Fruit fly (Drosophila melanogaster) whole organism, embryonic: ENCODE data around the gene alphaSnap.
A peak's percentile ranks its signal among the peaks of the same experiment; 100 is the strongest.

Source experiments
- CG1024 ChIP-seq: fragments of 200-800 bp; sonication (Bioruptor generic); IDR thresholded peaks from 2 replicates; pipeline ENCODE4 v1.3.6; 2022; ENCODE audit warnings: missing biosample characterization, missing genetic modification characterization
- CG13624 ChIP-seq: fragments of 200-800 bp; sonication (Bioruptor generic); optimal IDR thresholded peaks from 2 replicates; lab custom pipeline; 2016; ENCODE audit warnings: missing biosample characterization, missing genetic modification characterization
- CG13894 ChIP-seq: fragments of 200-800 bp; sonication (Bioruptor generic); optimal IDR thresholded peaks from 3 replicates; lab custom pipeline; 2018; ENCODE audit warnings: missing biosample characterization, mild to moderate bottlenecking, missing genetic modification characterization, moderate library complexity
- CG16863 ChIP-seq: fragments of 200-800 bp; sonication (Bioruptor generic); optimal IDR thresholded peaks from 3 replicates; lab custom pipeline; 2016; ENCODE audit warnings: missing biosample characterization, missing genetic modification characterization
- CG18476 ChIP-seq: fragments of 200-800 bp; sonication (Bioruptor generic); optimal IDR thresholded peaks from 2 replicates; lab custom pipeline; 2016; ENCODE audit warnings: missing biosample characterization, mild to moderate bottlenecking, missing genetic modification characterization
- CG30431 ChIP-seq: fragments of 200-800 bp; sonication (Bioruptor generic); optimal IDR thresholded peaks from 2 replicates; lab custom pipeline; 2017; ENCODE audit warnings: missing biosample characterization, missing genetic modification characterization
- CG31441 ChIP-seq: fragments of 200-800 bp; sonication (Bioruptor generic); IDR thresholded peaks from 2 replicates; pipeline ENCODE4 v1.3.6; 2022; ENCODE audit warnings: missing biosample characterization, missing genetic modification characterization
- CG33213 ChIP-seq: fragments of 200-800 bp; sonication (Bioruptor generic); optimal IDR thresholded peaks from 3 replicates; lab custom pipeline; 2016; ENCODE audit warnings: missing biosample characterization, missing genetic modification characterization
- CG34224 ChIP-seq: fragments of 200-800 bp; sonication (Bioruptor generic); IDR thresholded peaks from 3 replicates; pipeline ENCODE4 v1.3.6; 2022; ENCODE audit warnings: missing biosample characterization, missing genetic modification characterization; ENCODE audit not compliant: partially characterized antibody
- CG4707 ChIP-seq: fragments of 200-800 bp; sonication (Bioruptor generic); optimal IDR thresholded peaks from 2 replicates; lab custom pipeline; 2018; ENCODE audit warnings: missing biosample characterization, mild to moderate bottlenecking, missing genetic modification characterization, moderate library complexity
- CG6689 ChIP-seq: fragments of 200-800 bp; sonication (Bioruptor generic); IDR thresholded peaks from 2 replicates; pipeline ENCODE4 v1.3.6; 2022; ENCODE audit warnings: missing biosample characterization, missing genetic modification characterization
- CG7271 ChIP-seq: fragments of 200-800 bp; sonication (Bioruptor generic); optimal IDR thresholded peaks from 2 replicates; lab custom pipeline; 2018; ENCODE audit warnings: missing biosample characterization, mild to moderate bottlenecking, missing genetic modification characterization, moderate library complexity
- CG7963 ChIP-seq: fragments of 200-800 bp; sonication (Bioruptor generic); IDR thresholded peaks from 3 replicates; pipeline ENCODE4 v1.3.6; 2022; ENCODE audit warnings: missing biosample characterization, missing genetic modification characterization; ENCODE audit not compliant: partially characterized antibody
- CG8089 ChIP-seq: fragments of 200-800 bp; sonication (Bioruptor generic); optimal IDR thresholded peaks from 3 replicates; lab custom pipeline; 2016; ENCODE audit warnings: missing biosample characterization, missing genetic modification characterization
- CG8924 ChIP-seq: fragments of 200-800 bp; optimal IDR thresholded peaks from 3 replicates; lab custom pipeline; 2019; ENCODE audit warnings: missing biosample characterization, mild to moderate bottlenecking, missing genetic modification characterization, moderate library complexity
- CG9215 ChIP-seq: fragments of 200-800 bp; sonication (Bioruptor generic); IDR thresholded peaks from 2 replicates; pipeline ENCODE4 v1.3.6; 2022; ENCODE audit warnings: missing biosample characterization, missing genetic modification characterization
- D19B ChIP-seq: fragments of 200-800 bp; sonication (Bioruptor generic); optimal IDR thresholded peaks from 2 replicates; lab custom pipeline; 2017; ENCODE audit warnings: missing biosample characterization, mild to moderate bottlenecking, missing genetic modification characterization
- Dfd ChIP-seq, 2 experiments: fragments of >200 bp; optimal IDR thresholded peaks; 2 replicates each; lab custom pipeline; 2017; ENCODE audit warnings: missing biosample characterization in 2 of 2, missing genetic modification characterization in 2 of 2
- Doc3 ChIP-seq: fragments of 200-800 bp; sonication (Bioruptor generic); IDR thresholded peaks from 3 replicates; pipeline ENCODE4 v1.3.6; 2022; ENCODE audit warnings: missing biosample characterization, missing genetic modification characterization; ENCODE audit not compliant: partially characterized antibody
- Dp ChIP-seq: fragments of 200-800 bp; sonication (Bioruptor generic); optimal IDR thresholded peaks from 2 replicates; lab custom pipeline; 2018; ENCODE audit warnings: missing biosample characterization, mild to moderate bottlenecking, missing genetic modification characterization, moderate library complexity
- Drgx ChIP-seq: fragments of 200-800 bp; sonication (Bioruptor generic); IDR thresholded peaks from 2 replicates; pipeline ENCODE4 v1.3.6; 2022; ENCODE audit warnings: missing biosample characterization, missing genetic modification characterization
- E2f1 ChIP-seq: fragments of 200-800 bp; sonication (Bioruptor generic); IDR thresholded peaks from 2 replicates; pipeline ENCODE4 v1.3.6; 2022; ENCODE audit warnings: missing biosample characterization, missing genetic modification characterization
- HLH3B ChIP-seq: fragments of 200-800 bp; sonication (Bioruptor generic); IDR thresholded peaks from 2 replicates; pipeline ENCODE4 v1.3.6; 2022; ENCODE audit warnings: missing biosample characterization, missing genetic modification characterization
- Hmx ChIP-seq: fragments of 200-800 bp; sonication (Bioruptor generic); optimal IDR thresholded peaks from 2 replicates; lab custom pipeline; 2016; ENCODE audit warnings: missing biosample characterization, missing genetic modification characterization
- Hr78 ChIP-seq, 2 experiments: fragments of 200-800 bp in 1 of 2; fragments of >200 bp in 1 of 2; sonication (Bioruptor generic) in 1 of 2; optimal IDR thresholded peaks; 2 replicates each; lab custom pipeline; 2017 to 2019; ENCODE audit warnings: missing biosample characterization in 2 of 2, missing genetic modification characterization in 2 of 2, mild to moderate bottlenecking in 1 of 2, moderate library complexity in 1 of 2
- Kr ChIP-seq: fragments of 200-800 bp; sonication (Bioruptor generic); optimal IDR thresholded peaks from 2 replicates; lab custom pipeline; 2017; ENCODE audit warnings: missing biosample characterization, mild to moderate bottlenecking, missing genetic modification characterization
- NC2β ChIP-seq: fragments of 200-800 bp; sonication (Bioruptor generic); optimal IDR thresholded peaks from 2 replicates; lab custom pipeline; 2016; ENCODE audit warnings: missing biosample characterization, missing genetic modification characterization
- Ptx1 ChIP-seq: fragments of 200-800 bp; sonication (Bioruptor generic); IDR thresholded peaks from 2 replicates; pipeline ENCODE4 v1.3.6; 2022; ENCODE audit warnings: missing biosample characterization, missing genetic modification characterization
- Sox100B ChIP-seq: fragments of 200-800 bp; sonication (Bioruptor generic); optimal IDR thresholded peaks from 3 replicates; lab custom pipeline; 2018; ENCODE audit warnings: missing biosample characterization, mild to moderate bottlenecking, missing genetic modification characterization
- Xbp1 ChIP-seq: fragments of 200-800 bp; sonication (Bioruptor generic); optimal IDR thresholded peaks from 3 replicates; lab custom pipeline; 2016; ENCODE audit warnings: missing biosample characterization, mild to moderate bottlenecking, missing genetic modification characterization
- bbx ChIP-seq: fragments of 200-800 bp; sonication (Bioruptor generic); IDR thresholded peaks from 2 replicates; pipeline ENCODE4 v1.3.6; 2022; ENCODE audit warnings: missing biosample characterization, missing genetic modification characterization; ENCODE audit not compliant: partially characterized antibody
- caup ChIP-seq: fragments of 200-800 bp; sonication (Bioruptor generic); optimal IDR thresholded peaks from 3 replicates; lab custom pipeline; 2017; ENCODE audit warnings: missing biosample characterization, mild to moderate bottlenecking, missing genetic modification characterization, moderate library complexity; ENCODE audit not compliant: severe bottlenecking
- dmrt99B ChIP-seq: fragments of 200-800 bp; sonication (Bioruptor generic); optimal IDR thresholded peaks from 2 replicates; lab custom pipeline; 2018; ENCODE audit warnings: missing biosample characterization, mild to moderate bottlenecking, missing genetic modification characterization, moderate library complexity
- exex ChIP-seq: fragments of 200-800 bp; sonication (Bioruptor generic); optimal IDR thresholded peaks from 4 replicates; lab custom pipeline; 2018; ENCODE audit warnings: missing biosample characterization, mild to moderate bottlenecking, missing genetic modification characterization, moderate library complexity
- fd96Cb ChIP-seq: fragments of 200-800 bp; sonication (Bioruptor generic); optimal IDR thresholded peaks from 2 replicates; lab custom pipeline; 2018; ENCODE audit warnings: missing biosample characterization, mild to moderate bottlenecking, missing genetic modification characterization, moderate library complexity
- gsb-n ChIP-seq: fragments of 200-800 bp; sonication (Bioruptor generic); optimal IDR thresholded peaks from 3 replicates; lab custom pipeline; 2018; ENCODE audit warnings: missing biosample characterization, mild to moderate bottlenecking, missing genetic modification characterization
- hbn ChIP-seq: fragments of 200-800 bp; sonication (Bioruptor generic); IDR thresholded peaks from 2 replicates; pipeline ENCODE4 v1.3.6; 2022; ENCODE audit warnings: missing biosample characterization, missing genetic modification characterization; ENCODE audit not compliant: partially characterized antibody
- her ChIP-seq: fragments of 200-800 bp; sonication (Bioruptor generic); optimal IDR thresholded peaks from 2 replicates; lab custom pipeline; 2016; ENCODE audit warnings: missing biosample characterization, missing genetic modification characterization
- kah ChIP-seq: fragments of 200-800 bp; sonication (Bioruptor generic); optimal IDR thresholded peaks from 2 replicates; lab custom pipeline; 2018; ENCODE audit warnings: missing biosample characterization, mild to moderate bottlenecking, missing genetic modification characterization
- knrl ChIP-seq: fragments of 200-800 bp; sonication (Bioruptor generic); IDR thresholded peaks from 3 replicates; pipeline ENCODE4 v1.3.6; 2022; ENCODE audit warnings: missing biosample characterization, missing genetic modification characterization; ENCODE audit not compliant: partially characterized antibody
- mirr ChIP-seq: fragments of 200-800 bp; sonication (Bioruptor generic); optimal IDR thresholded peaks from 3 replicates; lab custom pipeline; 2018; ENCODE audit warnings: missing biosample characterization, mild to moderate bottlenecking, missing genetic modification characterization
- nmo ChIP-seq: fragments of 200-800 bp; sonication (Bioruptor generic); optimal IDR thresholded peaks from 2 replicates; lab custom pipeline; 2018; ENCODE audit warnings: missing biosample characterization, mild to moderate bottlenecking, missing genetic modification characterization, moderate library complexity
- phol ChIP-seq: fragments of 200-800 bp; sonication (Bioruptor generic); optimal IDR thresholded peaks from 3 replicates; lab custom pipeline; 2018; ENCODE audit warnings: missing biosample characterization, mild to moderate bottlenecking, missing genetic modification characterization, moderate library complexity
- pnt ChIP-seq: fragments of 200-800 bp; sonication (Bioruptor generic); optimal IDR thresholded peaks from 3 replicates; lab custom pipeline; 2016; ENCODE audit warnings: missing biosample characterization, missing genetic modification characterization
- pum ChIP-seq: fragments of 200-800 bp; sonication (Bioruptor generic); optimal IDR thresholded peaks from 2 replicates; lab custom pipeline; 2016; ENCODE audit warnings: missing biosample characterization, missing genetic modification characterization
- sc ChIP-seq, 3 experiments: fragments of >200 bp in 2 of 3; fragments of 200-800 bp in 1 of 3; sonication (Bioruptor generic) in 1 of 3; optimal IDR thresholded peaks; 2 replicates in 2 of 3; 3 replicates in 1 of 3; lab custom pipeline; 2017; ENCODE audit warnings: mild to moderate bottlenecking in 1 of 3, missing biosample characterization in 1 of 3, missing genetic modification characterization in 1 of 3, missing genetic modification reagents in 1 of 3
- sens-2 ChIP-seq: fragments of 200-800 bp; sonication (Bioruptor generic); IDR thresholded peaks from 2 replicates; pipeline ENCODE4 v1.3.6; 2022; ENCODE audit warnings: missing biosample characterization, missing genetic modification characterization
- sisA ChIP-seq: fragments of 200-800 bp; sonication (Bioruptor generic); IDR thresholded peaks from 2 replicates; pipeline ENCODE4 v1.3.6; 2022; ENCODE audit warnings: missing biosample characterization, missing genetic modification characterization
- wdn ChIP-seq: fragments of 200-800 bp; sonication (Bioruptor generic); IDR thresholded peaks from 2 replicates; pipeline ENCODE4 v1.3.6; 2022; ENCODE audit warnings: missing biosample characterization, missing genetic modification characterization
- wor ChIP-seq: fragments of 200-800 bp; sonication (Bioruptor generic); IDR thresholded peaks from 2 replicates; pipeline ENCODE4 v1.3.6; 2022; ENCODE audit warnings: missing biosample characterization, missing genetic modification characterization

alphaSnap gene

DNA sequence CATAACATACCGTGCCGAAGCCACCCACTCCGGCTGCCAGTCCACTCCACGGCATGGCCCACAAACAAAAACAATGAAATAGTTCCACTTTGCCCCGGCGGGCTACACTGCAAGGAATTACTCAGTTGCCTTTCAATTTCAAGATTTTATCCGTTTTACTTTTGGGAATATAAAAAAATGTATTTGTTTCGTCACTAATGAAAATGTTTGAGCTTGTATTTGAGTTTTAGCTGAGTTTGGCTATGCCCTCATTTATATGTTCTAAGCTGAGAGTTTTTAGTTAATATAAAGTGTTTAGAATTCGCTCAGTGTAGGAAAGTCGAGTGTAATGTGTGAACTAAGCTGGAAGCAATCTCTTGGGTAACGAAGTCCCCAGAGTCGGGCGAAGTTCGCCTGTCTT, 36.8 kb upstream of the alphaSnap start (continued):
- TF ChIP-seq caup, result no peak
- TF ChIP-seq dmrt99B (tag; lab: Kevin White, UChicago), result peak; percentile 69
- TF ChIP-seq CG34224 (GFP tag; lab: Robert Waterston, UW), result no peak
- TF ChIP-seq Sox100B (GFP tag; lab: Kevin White, UChicago), result peak; percentile 36
- TF ChIP-seq HLH3B (GFP tag; lab: Robert Waterston, UW), result peak; percentile 54
- peak; percentile 62 for TF ChIP-seq pnt (GFP tag; lab: Kevin White, UChicago)
- TF ChIP-seq CG8089, result no peak
- peak; percentile 18; the same call in 1 of the 2 replicates for TF ChIP-seq CG1024
- peak; percentile 41; the same call in 1 of the 2 replicates for TF ChIP-seq sisA (GFP tag; lab: Robert Waterston, UW)
- TF ChIP-seq CG7963 (GFP tag; lab: Robert Waterston, UW), result no peak
- no peak for TF ChIP-seq wor (GFP tag; lab: Robert Waterston, UW)
- TF ChIP-seq Ptx1, result peak; percentile 64
- TF ChIP-seq CG13894 (tag; lab: Kevin White, UChicago), result peak; percentile 25
- no peak for TF ChIP-seq bbx (GFP tag; lab: Robert Waterston, UW)
- TF ChIP-seq Hmx (GFP tag; lab: Kevin White, UChicago), result no peak
- 0 out of 2 replicates have a peak, but pooled peaks have one; percentile 39 for TF ChIP-seq CG6689 (GFP tag; lab: Robert Waterston, UW)
- TF ChIP-seq NC2β (GFP tag; lab: Kevin White, UChicago), result peak; percentile 1
- peak; percentile 43; the same call in 1 of the 2 replicates for TF ChIP-seq CG31441 (GFP tag; lab: Robert Waterston, UW)
- TF ChIP-seq CG7271 (tag; lab: Kevin White, UChicago), result no peak
- no peak for TF ChIP-seq Dfd (GFP tag; optimal IDR thresholded peaks at IDR 0.05; lab: Kevin White, UChicago)
- peak; percentile 16; the same call in 1 of the 2 replicates for TF ChIP-seq E2f1 (GFP tag; lab: Robert Waterston, UW)
- no peak for TF ChIP-seq exex (tag; lab: Kevin White, UChicago)
- no peak for TF ChIP-seq D19B
- no peak for TF ChIP-seq her (GFP tag; lab: Kevin White, UChicago)
- TF ChIP-seq Dp (GFP tag; lab: Kevin White, UChicago), result no peak
- peak; percentile 33 for TF ChIP-seq CG13624 (GFP tag; lab: Kevin White, UChicago)
- peak; percentile 37 for TF ChIP-seq CG18476 (GFP tag; lab: Kevin White, UChicago)
- peak; percentile 12 for TF ChIP-seq nmo (GFP tag; lab: Kevin White, UChicago)
- TF ChIP-seq kah (GFP tag; lab: Kevin White, UChicago), result no peak
- TF ChIP-seq Drgx (GFP tag; lab: Robert Waterston, UW), result no peak
- TF ChIP-seq CG4707 (GFP tag; lab: Kevin White, UChicago), result no peak
- no peak for TF ChIP-seq sens-2
- no peak for TF ChIP-seq knrl (GFP tag; lab: Robert Waterston, UW)
- no peak for TF ChIP-seq CG9215 (GFP tag; lab: Robert Waterston, UW)
- no peak for TF ChIP-seq wdn (GFP tag; lab: Robert Waterston, UW)
- TF ChIP-seq Hr78 (GFP tag; optimal IDR thresholded peaks at IDR 0.05; lab: Kevin White, UChicago), result peak in 1 of 2 experiments; percentile 25
- TF ChIP-seq CG16863 (GFP tag; lab: Kevin White, UChicago), result no peak
- no peak for TF ChIP-seq hbn (GFP tag; lab: Robert Waterston, UW)
- peak; percentile 30 for TF ChIP-seq CG8924 (tag; lab: Kevin White, UChicago)
- no peak for TF ChIP-seq CG33213 (GFP tag; lab: Kevin White, UChicago)
- TF ChIP-seq gsb-n (tag; lab: Kevin White, UChicago), result no peak
- TF ChIP-seq fd96Cb (tag; lab: Kevin White, UChicago), result peak; percentile 45
- TF ChIP-seq phol (tag; lab: Kevin White, UChicago), result no peak
- TF ChIP-seq CG30431 (GFP tag; lab: Kevin White, UChicago), result no peak
- TF ChIP-seq sc (optimal IDR thresholded peaks at IDR 0.05; lab: Kevin White, UChicago), result no peak
- no peak for TF ChIP-seq sc (GFP tag; optimal IDR thresholded peaks at IDR 0.05; lab: Kevin White, UChicago)
- no peak for TF ChIP-seq Doc3 (GFP tag; lab: Robert Waterston, UW)
- no peak for TF ChIP-seq Kr (GFP tag; lab: Kevin White, UChicago)
- TF ChIP-seq pum (GFP tag; lab: Kevin White, UChicago), result no peak
- TF ChIP-seq Xbp1 (GFP tag; lab: Kevin White, UChicago), result peak; percentile 25
- no peak for TF ChIP-seq mirr (GFP tag; lab: Kevin White, UChicago)
